Fruit fly (Drosophila melanogaster): ENCODE results near the gene Myc.

Gene Myc

DNA sequence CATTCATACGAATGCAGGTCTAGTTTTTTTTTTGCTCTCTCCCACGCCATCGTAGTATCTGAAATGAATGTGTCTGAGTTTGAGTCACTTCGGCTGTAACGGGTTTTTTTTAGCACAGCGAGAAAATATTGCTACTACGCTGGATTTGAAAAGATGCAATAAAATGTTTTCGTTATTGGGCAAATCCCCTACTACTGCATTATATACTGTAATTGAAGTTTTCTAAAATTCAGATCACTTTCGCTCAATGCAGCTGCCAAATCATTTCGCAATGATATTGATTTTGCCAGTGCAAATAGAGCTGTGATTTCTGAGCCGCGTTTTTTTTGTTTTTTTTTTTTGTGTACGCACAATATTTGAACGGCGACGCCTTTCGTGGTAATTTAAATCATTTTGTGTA is 60.0 kb downstream of the Myc start (continued):
- peak; percentile 79 for TF ChIP-seq fd59A (GFP tag; optimal IDR thresholded peaks at IDR 0.05)
- peak; percentile 90 for TF ChIP-seq svp (GFP tag)
- TF ChIP-seq net (GFP tag; optimal IDR thresholded peaks at IDR 0.05): peak; percentile 83
- peak; percentile 82 for TF ChIP-seq Sox14 (GFP tag; optimal IDR thresholded peaks at IDR 0.05)
- TF ChIP-seq cyc (GFP tag; optimal IDR thresholded peaks at IDR 0.05): peak; percentile 90
- peak; percentile 87 for TF ChIP-seq topi (GFP tag; optimal IDR thresholded peaks at IDR 0.05)
- TF ChIP-seq ss (GFP tag; optimal IDR thresholded peaks at IDR 0.05): peak; percentile 47 to 82
- peak; percentile 75 for TF ChIP-seq CG4318 (GFP tag; optimal IDR thresholded peaks at IDR 0.05)

DNA sequence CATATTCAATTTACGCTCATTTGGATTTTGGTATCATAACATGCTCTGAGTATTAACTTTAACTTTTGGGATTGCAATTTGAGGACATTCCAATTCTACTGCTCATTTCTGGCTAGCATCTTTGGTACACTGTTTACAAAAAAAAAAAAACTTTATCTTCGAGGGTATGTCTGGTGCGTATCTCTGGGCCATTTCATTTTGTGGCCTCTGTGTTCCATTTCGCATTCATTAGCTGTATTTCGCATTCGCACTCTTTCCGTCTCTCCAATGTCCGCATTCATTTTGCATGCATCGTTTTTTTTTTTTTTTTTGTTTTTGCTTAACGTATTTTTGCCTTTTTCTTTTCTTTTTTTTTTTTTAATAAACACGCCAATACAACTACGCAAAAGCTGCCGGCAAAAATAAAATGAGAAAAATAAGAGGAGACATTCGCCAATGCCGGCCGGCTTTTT is 60.7 kb downstream of the Myc start:
- peak; percentile 94 for TF ChIP-seq esn (GFP tag; optimal IDR thresholded peaks at IDR 0.05)
- peak; percentile 76 for TF ChIP-seq CG11294 (GFP tag; IDR thresholded peaks at IDR 0.05)
- peak; percentile 69 for TF ChIP-seq Blimp-1 (GFP tag; optimal IDR thresholded peaks at IDR 0.05)
- TF ChIP-seq dac (GFP tag; optimal IDR thresholded peaks at IDR 0.05): peak; percentile 60
- TF ChIP-seq OdsH (GFP tag; optimal IDR thresholded peaks at IDR 0.05): peak; percentile 90
- peak; percentile 92 for TF ChIP-seq CG8119 (GFP tag; IDR thresholded peaks at IDR 0.05)
- TF ChIP-seq CG9139 (GFP tag; optimal IDR thresholded peaks at IDR 0.05): peak; percentile 91
- peak; percentile 92 for TF ChIP-seq Ets21C (GFP tag; optimal IDR thresholded peaks at IDR 0.05)
- TF ChIP-seq CG34406 (GFP tag; optimal IDR thresholded peaks at IDR 0.05): peak; percentile 93
- peak; percentile 92 for TF ChIP-seq Sox102F (GFP tag; optimal IDR thresholded peaks at IDR 0.05)
- TF ChIP-seq dsx (GFP tag; optimal IDR thresholded peaks at IDR 0.05; ENCODE audit: poor library complexity, severe bottlenecking): peak; percentile 77
- peak; percentile 93 for TF ChIP-seq CG8632 (GFP tag; optimal IDR thresholded peaks at IDR 0.05)
- TF ChIP-seq fkh (GFP tag; optimal IDR thresholded peaks at IDR 0.05): no peak
- peak; percentile 92 for TF ChIP-seq net (GFP tag; optimal IDR thresholded peaks at IDR 0.05)
- peak; percentile 58 for TF ChIP-seq CG4318 (GFP tag; optimal IDR thresholded peaks at IDR 0.05)
- TF ChIP-seq acj6 (GFP tag; optimal IDR thresholded peaks at IDR 0.05): peak; percentile 91
- TF ChIP-seq CG15336 (GFP tag; IDR thresholded peaks at IDR 0.05): peak; percentile 91
- TF ChIP-seq Hr38 (GFP tag; optimal IDR thresholded peaks at IDR 0.05): no peak
- TF ChIP-seq CG3032 (tag; optimal IDR thresholded peaks at IDR 0.05): peak; percentile 42
- TF ChIP-seq fd59A (GFP tag; optimal IDR thresholded peaks at IDR 0.05): peak; percentile 79
- TF ChIP-seq CG3919 (GFP tag; optimal IDR thresholded peaks at IDR 0.05): peak; percentile 95
- peak; percentile 78 for TF ChIP-seq Met (GFP tag; optimal IDR thresholded peaks at IDR 0.05)
- TF ChIP-seq CG8319 (GFP tag; optimal IDR thresholded peaks at IDR 0.05): peak; percentile 95
- TF ChIP-seq Eip93F (GFP tag; optimal IDR thresholded peaks at IDR 0.05): peak; percentile 91
- TF ChIP-seq spab (GFP tag; optimal IDR thresholded peaks at IDR 0.05): peak; percentile 78
- TF ChIP-seq CG11902 (GFP tag; optimal IDR thresholded peaks at IDR 0.05): peak; percentile 97
- TF ChIP-seq topi (GFP tag; optimal IDR thresholded peaks at IDR 0.05): peak; percentile 98
- peak; percentile 99 for TF ChIP-seq Eip78C (GFP tag)
- peak; percentile 95 for TF ChIP-seq CG7368 (GFP tag; optimal IDR thresholded peaks at IDR 0.05)
- peak; percentile 92 for TF ChIP-seq CG6792 (GFP tag; optimal IDR thresholded peaks at IDR 0.05)
- TF ChIP-seq CG1621 (tag; optimal IDR thresholded peaks at IDR 0.05): peak; percentile 58
- TF ChIP-seq salr (GFP tag; optimal IDR thresholded peaks at IDR 0.05): peak; percentile 15 to 84
- peak; percentile 95 for TF ChIP-seq lz (GFP tag; optimal IDR thresholded peaks at IDR 0.05)
- TF ChIP-seq Eip75B (GFP tag; optimal IDR thresholded peaks at IDR 0.05): peak; percentile 97
- peak; percentile 93 for TF ChIP-seq Smox (GFP tag; optimal IDR thresholded peaks at IDR 0.05)
- TF ChIP-seq cyc (GFP tag; optimal IDR thresholded peaks at IDR 0.05): peak; percentile 98
- TF ChIP-seq CG16779 (tag; optimal IDR thresholded peaks at IDR 0.05): peak; percentile 77
- TF ChIP-seq Gug (GFP tag; IDR thresholded peaks at IDR 0.05): peak; percentile 79
- TF ChIP-seq Hr4 (GFP tag; optimal IDR thresholded peaks at IDR 0.05): peak; percentile 94
- TF ChIP-seq Sox14 (GFP tag; optimal IDR thresholded peaks at IDR 0.05): peak; percentile 90
- peak; percentile 95 for TF ChIP-seq eg (GFP tag; IDR thresholded peaks at IDR 0.05)
- TF ChIP-seq Sox15 (GFP tag; optimal IDR thresholded peaks at IDR 0.05): peak; percentile 88
- TF ChIP-seq Hr39 (GFP tag; optimal IDR thresholded peaks at IDR 0.05): peak; percentile 95
- peak; percentile 86 for TF ChIP-seq achi (GFP tag; optimal IDR thresholded peaks at IDR 0.05)
- TF ChIP-seq fd85E (GFP tag; optimal IDR thresholded peaks at IDR 0.05): peak; percentile 85
- peak; percentile 86 to 90 for TF ChIP-seq ss (GFP tag; optimal IDR thresholded peaks at IDR 0.05)
- peak; percentile 91 for TF ChIP-seq Lpt (GFP tag; optimal IDR thresholded peaks at IDR 0.05)
- TF ChIP-seq Ets96B (tag; optimal IDR thresholded peaks at IDR 0.05): peak; percentile 87

Data from whole organism, prepupa.